Worm (Caenorhabditis elegans) whole organism, late embryonic: ENCODE measurements around the gene msp-64.

Experiments
- C08G9.2 ChIP-seq: sonication (generic microtip); optimal IDR thresholded peaks from 2 replicates; lab custom pipeline; 2016; ENCODE audit warnings: mild to moderate bottlenecking, missing genetic modification characterization, moderate library complexity, missing compliant biosample characterization
- C38D4.7 ChIP-seq: fragments of 200-800 bp; sonication (Bioruptor generic); optimal IDR thresholded peaks from 2 replicates; lab custom pipeline; 2018; ENCODE audit warnings: mild to moderate bottlenecking, missing genetic modification characterization, moderate library complexity, missing compliant biosample characterization
- F13H6.1 ChIP-seq: sonication (generic microtip); optimal IDR thresholded peaks from 2 replicates; lab custom pipeline; 2016; ENCODE audit warnings: missing genetic modification characterization, missing compliant biosample characterization
- K02D7.2 ChIP-seq: sonication (generic microtip); optimal IDR thresholded peaks from 2 replicates; lab custom pipeline; 2017; ENCODE audit warnings: mild to moderate bottlenecking, missing genetic modification characterization, missing compliant biosample characterization
- ahr-1 ChIP-seq: sonication (generic microtip); optimal IDR thresholded peaks from 2 replicates; lab custom pipeline; 2016; ENCODE audit warnings: missing genetic modification characterization, missing compliant biosample characterization
- ama-1 ChIP-seq: fragments of 150-350 bp; optimal IDR thresholded peaks from 2 replicates; lab custom pipeline; 2014
- ceh-14 ChIP-seq: sonication (generic microtip); optimal IDR thresholded peaks from 2 replicates; lab custom pipeline; 2016; ENCODE audit warnings: missing genotype, missing genetic modification characterization, missing compliant biosample characterization
- ceh-18 ChIP-seq: sonication (generic microtip); optimal IDR thresholded peaks from 2 replicates; lab custom pipeline; 2016; ENCODE audit warnings: missing genetic modification characterization, missing compliant biosample characterization
- ceh-22 ChIP-seq: sonication (generic microtip); optimal IDR thresholded peaks from 2 replicates; lab custom pipeline; 2017; ENCODE audit warnings: missing biosample characterization, missing genetic modification characterization
- ceh-31 ChIP-seq: sonication (generic microtip); optimal IDR thresholded peaks from 2 replicates; lab custom pipeline; 2016; ENCODE audit warnings: missing genetic modification characterization, missing compliant biosample characterization
- ceh-34 ChIP-seq: sonication (generic microtip); optimal IDR thresholded peaks from 2 replicates; lab custom pipeline; 2016; ENCODE audit warnings: mild to moderate bottlenecking, missing genetic modification characterization, missing compliant biosample characterization
- ceh-45 ChIP-seq: fragments of 200-800 bp; sonication (Bioruptor generic); IDR thresholded peaks from 2 replicates; pipeline ENCODE4 v1.3.6; 2022; ENCODE audit warnings: missing genetic modification reagents, missing genetic modification characterization, missing compliant biosample characterization
- ceh-48 ChIP-seq: sonication (generic microtip); optimal IDR thresholded peaks from 2 replicates; lab custom pipeline; 2016; ENCODE audit warnings: missing genetic modification characterization, inconsistent platforms, missing compliant biosample characterization
- ceh-6 ChIP-seq: fragments of 200-800 bp; sonication (Bioruptor generic); optimal IDR thresholded peaks from 2 replicates; lab custom pipeline; 2018; ENCODE audit warnings: mild to moderate bottlenecking, missing genetic modification characterization, missing compliant biosample characterization
- ceh-9 ChIP-seq: sonication (generic microtip); optimal IDR thresholded peaks from 2 replicates; lab custom pipeline; 2016; ENCODE audit warnings: mild to moderate bottlenecking, missing genetic modification characterization, inconsistent platforms, missing compliant biosample characterization
- che-1 ChIP-seq: sonication (generic microtip); optimal IDR thresholded peaks from 2 replicates; lab custom pipeline; 2016; ENCODE audit warnings: mild to moderate bottlenecking, missing genetic modification characterization, missing compliant biosample characterization
- dve-1 ChIP-seq: sonication (generic microtip); optimal IDR thresholded peaks from 2 replicates; lab custom pipeline; 2017; ENCODE audit warnings: antibody characterized with exemption, mild to moderate bottlenecking, missing genetic modification characterization, missing compliant biosample characterization
- elt-2 ChIP-seq: sonication (generic microtip); optimal IDR thresholded peaks from 2 replicates; lab custom pipeline; 2016; ENCODE audit warnings: missing genetic modification reagents, missing genetic modification characterization, missing compliant biosample characterization
- elt-4 ChIP-seq: sonication (generic microtip); optimal IDR thresholded peaks from 2 replicates; lab custom pipeline; 2016; ENCODE audit warnings: missing genetic modification characterization, missing compliant biosample characterization
- ets-4 ChIP-seq: sonication (generic microtip); optimal IDR thresholded peaks from 2 replicates; lab custom pipeline; 2016; ENCODE audit warnings: missing genetic modification characterization, missing compliant biosample characterization
- eyg-1 ChIP-seq: sonication (generic microtip); optimal IDR thresholded peaks from 2 replicates; lab custom pipeline; 2016; ENCODE audit warnings: missing genotype, missing genetic modification characterization, missing compliant biosample characterization
- fkh-10 ChIP-seq: fragments of 150-350 bp; optimal IDR thresholded peaks from 2 replicates; lab custom pipeline; 2014; ENCODE audit warnings: missing biosample characterization, missing genetic modification reagents, missing genetic modification characterization
- gmeb-2 ChIP-seq: sonication (generic microtip); optimal IDR thresholded peaks from 2 replicates; lab custom pipeline; 2016; ENCODE audit warnings: missing genetic modification characterization, inconsistent platforms, missing compliant biosample characterization
- hlh-13 ChIP-seq: fragments of 200-800 bp; sonication (Bioruptor generic); optimal IDR thresholded peaks from 2 replicates; lab custom pipeline; 2018; ENCODE audit warnings: mild to moderate bottlenecking, missing genetic modification characterization, missing compliant biosample characterization
- hlh-30 ChIP-seq: sonication (generic microtip); optimal IDR thresholded peaks from 2 replicates; lab custom pipeline; 2017; ENCODE audit warnings: antibody characterized with exemption, missing genetic modification characterization, missing compliant biosample characterization; ENCODE audit not compliant: insufficient read depth
- hlh-6 ChIP-seq: sonication (generic microtip); optimal IDR thresholded peaks from 2 replicates; lab custom pipeline; 2016; ENCODE audit warnings: missing genotype, missing genetic modification characterization, missing compliant biosample characterization
- hlh-8 ChIP-seq: sonication (generic microtip); optimal IDR thresholded peaks from 2 replicates; lab custom pipeline; 2016; ENCODE audit warnings: missing genotype, missing genetic modification characterization, missing compliant biosample characterization
- lim-6 ChIP-seq: sonication (generic microtip); optimal IDR thresholded peaks from 2 replicates; lab custom pipeline; 2016; ENCODE audit warnings: missing genetic modification characterization, missing compliant biosample characterization
- lin-11 ChIP-seq: fragments of 200-800 bp; sonication (Bioruptor generic); optimal IDR thresholded peaks from 2 replicates; lab custom pipeline; 2018; ENCODE audit warnings: mild to moderate bottlenecking, missing genetic modification characterization, missing compliant biosample characterization
- madf-2 ChIP-seq: sonication (generic microtip); optimal IDR thresholded peaks from 2 replicates; lab custom pipeline; 2017; ENCODE audit warnings: missing genetic modification characterization, missing compliant biosample characterization
- mec-3 ChIP-seq: sonication (generic microtip); optimal IDR thresholded peaks from 2 replicates; lab custom pipeline; 2016; ENCODE audit warnings: borderline replicate concordance, missing genetic modification characterization, missing compliant biosample characterization
- nfya-1 ChIP-seq: sonication (generic microtip); optimal IDR thresholded peaks from 2 replicates; lab custom pipeline; 2017; ENCODE audit warnings: missing genetic modification characterization, mild to moderate bottlenecking, missing compliant biosample characterization, antibody characterized with exemption, moderate library complexity
- nhr-11 ChIP-seq: fragments of 150-350 bp; optimal IDR thresholded peaks from 2 replicates; lab custom pipeline; 2014; ENCODE audit warnings: missing biosample characterization, missing genetic modification characterization
- nhr-232 ChIP-seq: sonication (generic microtip); optimal IDR thresholded peaks from 2 replicates; lab custom pipeline; 2016; ENCODE audit warnings: missing genetic modification characterization, missing compliant biosample characterization
- odd-2 ChIP-seq: sonication (generic microtip); optimal IDR thresholded peaks from 2 replicates; lab custom pipeline; 2017; ENCODE audit warnings: antibody characterized with exemption, mild to moderate bottlenecking, missing genetic modification characterization, missing compliant biosample characterization
- pag-3 ChIP-seq: sonication (generic microtip); optimal IDR thresholded peaks from 2 replicates; lab custom pipeline; 2016; ENCODE audit warnings: missing compliant biosample characterization, missing genetic modification characterization, borderline replicate concordance
- pat-9 ChIP-seq: fragments of 200-800 bp; sonication (Bioruptor generic); optimal IDR thresholded peaks from 2 replicates; lab custom pipeline; 2018; ENCODE audit warnings: mild to moderate bottlenecking, missing genetic modification characterization, moderate library complexity, missing compliant biosample characterization
- pha-4 ChIP-seq: fragments of 150-350 bp; optimal IDR thresholded peaks from 2 replicates; lab custom pipeline; 2018; ENCODE audit warnings: missing biosample characterization, missing genetic modification reagents, missing genetic modification characterization
- pqm-1 ChIP-seq: sonication (generic microtip); optimal IDR thresholded peaks from 2 replicates; lab custom pipeline; 2016; ENCODE audit warnings: missing genetic modification characterization, missing compliant biosample characterization
- pros-1 ChIP-seq: fragments of 150-350 bp; optimal IDR thresholded peaks from 2 replicates; lab custom pipeline; 2014; ENCODE audit warnings: missing biosample characterization, missing genetic modification reagents, missing genetic modification characterization
- ref-2 ChIP-seq: sonication (generic microtip); optimal IDR thresholded peaks from 2 replicates; lab custom pipeline; 2016; ENCODE audit warnings: missing genetic modification characterization, missing compliant biosample characterization
- rnt-1 ChIP-seq: sonication (generic microtip); optimal IDR thresholded peaks from 2 replicates; lab custom pipeline; 2016; ENCODE audit warnings: missing genetic modification characterization, missing compliant biosample characterization
- sdc-2 ChIP-seq: sonication (generic microtip); optimal IDR thresholded peaks from 2 replicates; lab custom pipeline; 2016; ENCODE audit warnings: missing genotype, missing genetic modification characterization, missing compliant biosample characterization
- sox-4 ChIP-seq: sonication (generic microtip); optimal IDR thresholded peaks from 2 replicates; lab custom pipeline; 2017; ENCODE audit warnings: mild to moderate bottlenecking, missing genetic modification characterization, inconsistent platforms, missing compliant biosample characterization
- tbx-2 ChIP-seq: sonication (generic microtip); optimal IDR thresholded peaks from 2 replicates; lab custom pipeline; 2016; ENCODE audit warnings: missing genetic modification characterization, missing compliant biosample characterization
- ttx-3 ChIP-seq: sonication (generic microtip); optimal IDR thresholded peaks from 2 replicates; lab custom pipeline; 2016; ENCODE audit warnings: missing genetic modification reagents, missing genetic modification characterization, missing compliant biosample characterization
- unc-3 ChIP-seq, 2 experiments: fragments of 200-800 bp in 1 of 2; sonication (Bioruptor generic) in 1 of 2; sonication (generic microtip) in 1 of 2; conservative IDR thresholded peaks in 1 of 2; optimal IDR thresholded peaks in 1 of 2; 2 replicates each; pipeline versions ENCODE4 v1.3.6 to Lab custom; 2016 to 2022; ENCODE audit warnings: missing compliant biosample characterization in 2 of 2, missing genetic modification characterization in 2 of 2, missing genetic modification reagents in 1 of 2
- unc-42 ChIP-seq: sonication (generic microtip); optimal IDR thresholded peaks from 2 replicates; lab custom pipeline; 2016; ENCODE audit warnings: missing genotype, missing genetic modification characterization, missing compliant biosample characterization
- unc-55 ChIP-seq: sonication (generic microtip); optimal IDR thresholded peaks from 2 replicates; lab custom pipeline; 2017; ENCODE audit warnings: missing biosample characterization, missing genetic modification reagents, missing genetic modification characterization
- unc-86 ChIP-seq: sonication (generic microtip); optimal IDR thresholded peaks from 2 replicates; lab custom pipeline; 2016; ENCODE audit warnings: missing genetic modification characterization, missing compliant biosample characterization
- zip-5 ChIP-seq: sonication (generic microtip); optimal IDR thresholded peaks from 2 replicates; lab custom pipeline; 2016; ENCODE audit warnings: missing genetic modification characterization, missing compliant biosample characterization
- ztf-16 ChIP-seq: sonication (generic microtip); optimal IDR thresholded peaks from 2 replicates; lab custom pipeline; 2017; ENCODE audit warnings: missing genetic modification characterization, missing compliant biosample characterization

The msp-64 gene

DNA sequence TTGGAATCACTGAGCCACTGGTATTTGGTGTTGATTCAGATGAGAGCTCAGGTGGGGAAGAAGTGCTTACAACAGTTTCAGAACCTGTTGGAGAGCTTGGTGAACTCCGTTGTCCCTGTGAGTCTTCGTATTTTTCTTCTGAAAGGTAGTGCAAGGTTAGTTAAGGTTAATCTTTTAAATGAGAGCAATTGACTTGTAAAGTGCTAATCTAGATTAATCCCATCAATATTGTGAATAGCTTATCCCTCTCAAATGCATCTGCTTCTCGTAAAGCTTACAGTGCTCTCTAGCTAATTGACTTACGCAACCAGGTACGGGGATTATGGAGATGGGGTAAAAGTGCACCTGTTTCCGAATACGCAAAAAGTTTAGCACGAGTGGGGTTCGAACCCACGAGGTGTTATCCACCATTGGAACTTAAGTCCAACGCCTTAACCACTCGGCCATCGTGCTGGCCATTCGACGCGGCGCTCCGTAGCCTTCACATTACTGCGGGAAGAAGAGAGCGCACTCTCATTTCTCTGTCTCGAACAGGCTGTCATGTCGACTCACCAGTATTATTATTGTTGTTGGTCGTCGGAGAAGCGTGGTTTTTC lies 37.5 kb downstream of the msp-64 start:
- TF ChIP-seq ceh-34 (tag; lab: Kevin White, UChicago) (peak; percentile 31), unc-42 (tag; lab: Kevin White, UChicago) (peak; percentile 30), gmeb-2 (tag; lab: Kevin White, UChicago) (no peak), ets-4 (tag; lab: Kevin White, UChicago) (no peak), pag-3 (tag; lab: Kevin White, UChicago) (no peak), ceh-22 (no peak), ceh-18 (tag; lab: Kevin White, UChicago) (peak; percentile 37), zip-5 (tag; lab: Kevin White, UChicago) (peak; percentile 30), tbx-2 (tag; lab: Kevin White, UChicago) (peak; percentile 48), hlh-6 (tag; lab: Kevin White, UChicago) (peak; percentile 48), eyg-1 (tag; lab: Kevin White, UChicago) (peak; percentile 43), lin-11 (tag; lab: Kevin White, UChicago) (peak; percentile 12), pros-1 (tag; lab: Kevin White, UChicago) (no peak), ztf-16 (tag; lab: Kevin White, UChicago) (peak; percentile 28), C08G9.2 (tag; lab: Kevin White, UChicago) (peak; percentile 47), ref-2 (peak; percentile 59), nhr-11 (no peak), lim-6 (tag; lab: Kevin White, UChicago) (no peak), nhr-232 (tag; lab: Kevin White, UChicago) (peak; percentile 44), unc-3 (GFP tag; conservative IDR thresholded peaks at IDR 0.05; lab: Robert Waterston, UW) (peak; percentile 21; the same call in 1 of the 2 replicates), unc-3 (tag; optimal IDR thresholded peaks at IDR 0.05; lab: Kevin White, UChicago) (no peak), elt-4 (tag; lab: Kevin White, UChicago) (no peak), che-1 (peak; percentile 70), elt-2 (tag; lab: Kevin White, UChicago) (peak; percentile 87), unc-55 (GFP tag; lab: Kevin White, UChicago) (no peak), F13H6.1 (tag; lab: Kevin White, UChicago) (no peak), nfya-1 (peak; percentile 23), pha-4 (tag; lab: Kevin White, UChicago) (no peak), ama-1 (no peak), sdc-2 (tag; lab: Kevin White, UChicago) (peak; percentile 48), ttx-3 (tag; lab: Kevin White, UChicago) (peak; percentile 36), hlh-13 (GFP tag; lab: Kevin White, UChicago) (peak; percentile 59), madf-2 (peak; percentile 47), pat-9 (peak; percentile 53), hlh-8 (no peak), ahr-1 (tag; lab: Kevin White, UChicago) (no peak), ceh-9 (no peak), ceh-31 (peak; percentile 52), rnt-1 (tag; lab: Kevin White, UChicago) (no peak), K02D7.2 (tag; lab: Kevin White, UChicago) (no peak), dve-1 (tag; lab: Kevin White, UChicago) (peak; percentile 66), hlh-30 (tag; lab: Kevin White, UChicago) (peak; percentile 39), ceh-45 (GFP tag; lab: Robert Waterston, UW) (0 out of 2 replicates have a peak, but pooled peaks have one; percentile 20), unc-86 (tag; lab: Kevin White, UChicago) (no peak), ceh-6 (GFP tag; lab: Kevin White, UChicago) (peak; percentile 68), ceh-14 (tag; lab: Kevin White, UChicago) (peak; percentile 26), sox-4 (tag; lab: Kevin White, UChicago) (peak; percentile 56), mec-3 (tag; lab: Kevin White, UChicago) (no peak), odd-2 (no peak), C38D4.7 (GFP tag; lab: Kevin White, UChicago) (peak; percentile 60), ceh-48 (tag; lab: Kevin White, UChicago) (peak; percentile 33), pqm-1 (peak; percentile 9), fkh-10 (GFP tag; lab: Kevin White, UChicago) (no peak)
